Worm (Caenorhabditis elegans): Measurements from ENCODE around the gene rps-30.

Gene rps-30

ce11 chrV:7754557-7754956 is 21.8 kb upstream of the rps-30 start, which contains the start of gene T05B11.4:
Gene T05B11.4, minus strand, starts transcription at chrV:7754657.
- no peak for TF ChIP-seq aly-2 (tag; optimal IDR thresholded peaks at IDR 0.05)
- no peak for TF ChIP-seq ceh-90 (tag; optimal IDR thresholded peaks at IDR 0.05)
- no peak for TF ChIP-seq snpc-4 (tag; optimal IDR thresholded peaks at IDR 0.05)
- TF ChIP-seq unc-86 (tag; optimal IDR thresholded peaks at IDR 0.05), result no peak
- TF ChIP-seq elt-3 (tag; optimal IDR thresholded peaks at IDR 0.05), result no peak
- TF ChIP-seq nhr-20 (tag; optimal IDR thresholded peaks at IDR 0.05), result no peak
- no peak for TF ChIP-seq nhr-90 (tag; optimal IDR thresholded peaks at IDR 0.05; ENCODE audit: poor library complexity)
- TF ChIP-seq F16B12.6 (tag; optimal IDR thresholded peaks at IDR 0.05), result no peak
- no peak for TF ChIP-seq zag-1 (tag; optimal IDR thresholded peaks at IDR 0.05)
- TF ChIP-seq mab-9 (GFP tag; IDR thresholded peaks at IDR 0.05), result no peak
- TF ChIP-seq nhr-77 (tag; optimal IDR thresholded peaks at IDR 0.05), result no peak
- no peak for TF ChIP-seq irx-1 (tag; optimal IDR thresholded peaks at IDR 0.05)
- no peak for TF ChIP-seq tbx-2 (tag; optimal IDR thresholded peaks at IDR 0.05)
- TF ChIP-seq pqm-1 (tag; optimal IDR thresholded peaks at IDR 0.05), result no peak
- TF ChIP-seq unc-30 (tag; optimal IDR thresholded peaks at IDR 0.05), result no peak
- TF ChIP-seq Y116A8C.19 (tag; optimal IDR thresholded peaks at IDR 0.05; ENCODE audit: borderline replicate concordance), result no peak
- TF ChIP-seq pax-3 (tag; optimal IDR thresholded peaks at IDR 0.05), result no peak
- TF ChIP-seq nhr-47 (tag; optimal IDR thresholded peaks at IDR 0.05), result no peak
- no peak for TF ChIP-seq ama-1 (optimal IDR thresholded peaks at IDR 0.05)

- TF ChIP-seq ceh-8 (GFP tag; optimal IDR thresholded peaks at IDR 0.05), result no peak
- peak; percentile 38 for TF ChIP-seq elt-2 (tag; optimal IDR thresholded peaks at IDR 0.05)
Observed at ce11 chrV:7755991-7756390, 20.4 kb upstream of the rps-30 start.

- no peak for TF ChIP-seq aly-2 (tag; optimal IDR thresholded peaks at IDR 0.05)
- TF ChIP-seq tbx-2 (tag; optimal IDR thresholded peaks at IDR 0.05), result peak; percentile 56
- no peak for TF ChIP-seq nhr-11 (tag; optimal IDR thresholded peaks at IDR 0.05)
- no peak for TF ChIP-seq ceh-8 (GFP tag; optimal IDR thresholded peaks at IDR 0.05)
- peak; percentile 49 for TF ChIP-seq fos-1 (tag; optimal IDR thresholded peaks at IDR 0.05)
- TF ChIP-seq ceh-63 (GFP tag; optimal IDR thresholded peaks at IDR 0.05), result no peak
- TF ChIP-seq sptf-1 (tag; optimal IDR thresholded peaks at IDR 0.05), result no peak
- peak; percentile 86 for TF ChIP-seq nhr-71 (tag; optimal IDR thresholded peaks at IDR 0.05)
- no peak for TF ChIP-seq unc-86 (tag; optimal IDR thresholded peaks at IDR 0.05)
- TF ChIP-seq lir-3 (tag; optimal IDR thresholded peaks at IDR 0.05; ENCODE audit: poor library complexity), result peak; percentile 56
- TF ChIP-seq ztf-11 (tag; optimal IDR thresholded peaks at IDR 0.05), result no peak
- TF ChIP-seq hlh-17 (GFP tag; optimal IDR thresholded peaks at IDR 0.05; ENCODE audit: borderline replicate concordance), result no peak
- TF ChIP-seq nhr-85 (tag), result peak; percentile 91
- peak; percentile 53 for TF ChIP-seq irx-1 (tag; optimal IDR thresholded peaks at IDR 0.05)
- TF ChIP-seq nhr-84 (tag; optimal IDR thresholded peaks at IDR 0.05), result no peak
- no peak for TF ChIP-seq fkh-8 (tag; optimal IDR thresholded peaks at IDR 0.05)
- peak; percentile 44 to 75 for TF ChIP-seq lsy-2 (tag; optimal IDR thresholded peaks at IDR 0.05)
- TF ChIP-seq efl-1 (optimal IDR thresholded peaks at IDR 0.05), result peak; percentile 49 to 61
- peak; percentile 34 to 93 for TF ChIP-seq efl-1 (GFP tag; optimal IDR thresholded peaks at IDR 0.05 in 1 of 2)
- no peak for TF ChIP-seq ama-1 (optimal IDR thresholded peaks at IDR 0.05)
- TF ChIP-seq elt-2 (tag; optimal IDR thresholded peaks at IDR 0.05), result no peak
- peak; percentile 83 for TF ChIP-seq blmp-1 (tag; optimal IDR thresholded peaks at IDR 0.05)
- TF ChIP-seq mep-1 (tag; optimal IDR thresholded peaks at IDR 0.05), result peak; percentile 72
- TF ChIP-seq dpl-1 (GFP tag; optimal IDR thresholded peaks at IDR 0.05), result peak; percentile 31 to 59 (median 53)
- TF ChIP-seq ceh-88 (GFP tag; IDR thresholded peaks at IDR 0.05), result peak; percentile 49; the same call in 1 of the 2 replicates
- TF ChIP-seq unc-62 (GFP tag; optimal IDR thresholded peaks at IDR 0.05), result no peak
- TF ChIP-seq nhr-77 (tag; optimal IDR thresholded peaks at IDR 0.05), result no peak
- peak; percentile 39 for TF ChIP-seq swsn-7 (tag; optimal IDR thresholded peaks at IDR 0.05)
- TF ChIP-seq nhr-90 (tag; optimal IDR thresholded peaks at IDR 0.05; ENCODE audit: poor library complexity), result no peak
- TF ChIP-seq alr-1 (tag; optimal IDR thresholded peaks at IDR 0.05; ENCODE audit: borderline replicate concordance), result no peak
- no peak for TF ChIP-seq sox-4 (tag; optimal IDR thresholded peaks at IDR 0.05)
- TF ChIP-seq efl-3 (GFP tag; optimal IDR thresholded peaks at IDR 0.05), result no peak
- TF ChIP-seq ceh-90 (tag; optimal IDR thresholded peaks at IDR 0.05), result no peak
- TF ChIP-seq lin-13 (GFP tag; optimal IDR thresholded peaks at IDR 0.05), result peak; percentile 45
- no peak for TF ChIP-seq jun-1 (tag; optimal IDR thresholded peaks at IDR 0.05)
- TF ChIP-seq C04F5.9 (tag; optimal IDR thresholded peaks at IDR 0.05), result no peak
- no peak for TF ChIP-seq skn-1 (tag; optimal IDR thresholded peaks at IDR 0.05)
- no peak for TF ChIP-seq nhr-12 (tag; optimal IDR thresholded peaks at IDR 0.05)
- TF ChIP-seq hlh-4 (tag; optimal IDR thresholded peaks at IDR 0.05), result no peak
Observed at ce11 chrV:7759270-7759669, 17.1 kb upstream of the rps-30 start.

All from whole organism, L1 larva.